Worm (Caenorhabditis elegans): ENCODE measurements around the gene K07F5.22.
"Not testable (repeated sequence)": the region's sequence is repeated elsewhere in the genome, so short reads cannot be mapped to it uniquely, and the experiment has no call there.

Gene K07F5.22

DNA sequence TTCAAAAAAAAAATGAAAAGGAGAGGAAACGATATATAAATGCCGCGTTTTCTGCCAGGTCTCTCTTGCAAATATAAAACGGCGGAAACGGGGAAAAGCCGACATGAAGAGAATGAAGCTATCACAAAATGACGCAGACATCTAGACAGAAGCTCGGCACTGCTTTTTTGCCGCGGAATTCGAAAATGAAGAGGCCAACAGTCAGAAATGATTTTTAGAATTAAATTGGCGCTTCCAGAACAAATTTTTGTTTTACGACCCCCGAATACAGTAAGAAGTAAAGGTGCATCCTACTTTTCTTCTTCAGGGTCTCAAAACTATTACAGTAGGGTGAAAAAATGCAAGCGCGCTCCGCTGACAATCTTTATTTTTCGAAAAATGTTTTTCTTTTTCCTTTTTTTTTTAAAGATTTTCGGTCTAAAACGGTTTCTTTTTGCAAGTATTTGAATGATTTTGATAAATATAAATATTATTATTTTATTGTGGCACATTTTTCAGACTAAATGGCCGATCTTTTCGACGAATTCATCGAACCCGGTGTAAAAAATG, 39.6 kb upstream of the K07F5.22 start, which contains the start of gene mtr-4:
Gene mtr-4 (plus strand): TSS at position 499 of the 549 bp plus-strand sequence.
- TF ChIP-seq mec-3 (tag; optimal IDR thresholded peaks at IDR 0.05; ENCODE audit: borderline replicate concordance) (no peak), unc-42 (tag; optimal IDR thresholded peaks at IDR 0.05) (no peak), ref-2 (tag; optimal IDR thresholded peaks at IDR 0.05) (no peak), Y22D7AL.16 (tag; optimal IDR thresholded peaks at IDR 0.05) (no peak), tbx-7 (tag; optimal IDR thresholded peaks at IDR 0.05) (no peak)

ce11 chrIV:9832586-9832985, 32.3 kb upstream of the K07F5.22 start, which contains the start of gene kin-21:
Gene kin-21, plus strand, starts transcription at chrIV:9832886.
- TF ChIP-seq madf-2 (tag; optimal IDR thresholded peaks at IDR 0.05) (no peak), sdc-2 (tag; optimal IDR thresholded peaks at IDR 0.05) (no peak), ttx-3 (tag; optimal IDR thresholded peaks at IDR 0.05) (no peak), ztf-16 (tag; optimal IDR thresholded peaks at IDR 0.05) (no peak)

- TF ChIP-seq lim-6 (tag; optimal IDR thresholded peaks at IDR 0.05), result no peak
- TF ChIP-seq C38D4.7 (GFP tag; optimal IDR thresholded peaks at IDR 0.05), result no peak
- no peak for TF ChIP-seq eyg-1 (tag; optimal IDR thresholded peaks at IDR 0.05)
Measured at ce11 chrIV:9833337-9833736, 31.5 kb upstream of the K07F5.22 start.

DNA sequence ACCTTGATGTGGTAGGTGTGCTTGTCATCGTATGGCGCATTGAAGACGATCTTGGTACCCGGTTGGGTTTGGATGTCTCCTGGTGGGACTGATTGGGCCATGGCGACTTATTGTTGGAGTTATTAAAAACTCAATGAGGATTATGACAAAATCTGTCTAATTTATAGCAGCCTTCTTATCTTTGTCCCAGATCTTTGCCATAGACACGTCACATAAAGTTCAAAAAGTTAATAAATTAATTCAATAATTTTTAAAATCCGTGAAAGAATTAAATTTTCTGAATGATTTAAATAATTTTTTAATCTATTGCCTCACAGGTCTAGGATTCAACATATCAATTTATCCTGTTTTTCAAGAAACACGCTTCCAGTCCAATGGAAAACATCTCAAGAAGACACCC, 28.6 kb upstream of the K07F5.22 start, which contains the start of gene msp-81:
Gene msp-81 (minus strand): TSS at position 101 of the 400 bp plus-strand sequence.
- no peak for TF ChIP-seq ceh-24 (tag; optimal IDR thresholded peaks at IDR 0.05)
- no peak for TF ChIP-seq ceh-19 (GFP tag; optimal IDR thresholded peaks at IDR 0.05)
- TF ChIP-seq ceh-18 (tag; optimal IDR thresholded peaks at IDR 0.05), result no peak
- no peak for TF ChIP-seq ceh-14 (tag; optimal IDR thresholded peaks at IDR 0.05)
- no peak for TF ChIP-seq odd-2 (tag; optimal IDR thresholded peaks at IDR 0.05)
- TF ChIP-seq ztf-16 (tag; optimal IDR thresholded peaks at IDR 0.05), result no peak
- TF ChIP-seq madf-2 (tag; optimal IDR thresholded peaks at IDR 0.05), result no peak
- TF ChIP-seq ceh-45 (GFP tag; IDR thresholded peaks at IDR 0.05), result no peak
- no peak for TF ChIP-seq tbx-2 (tag; optimal IDR thresholded peaks at IDR 0.05)
- no peak for TF ChIP-seq ama-1 (optimal IDR thresholded peaks at IDR 0.05)
- no peak for TF ChIP-seq ets-4 (tag; optimal IDR thresholded peaks at IDR 0.05)
- no peak for TF ChIP-seq hlh-15 (tag; optimal IDR thresholded peaks at IDR 0.05)
- TF ChIP-seq elt-2 (tag; optimal IDR thresholded peaks at IDR 0.05), result no peak
- no peak for TF ChIP-seq ceh-2 (tag; optimal IDR thresholded peaks at IDR 0.05)
- no peak for TF ChIP-seq pqm-1 (tag; optimal IDR thresholded peaks at IDR 0.05)

ce11 chrIV:9837349-9837748, 27.5 kb upstream of the K07F5.22 start, which contains the start of gene msp-10:
Gene msp-10, plus strand, starts transcription at chrIV:9837649.
- not testable (repeated sequence) for TF ChIP-seq nhr-232 (tag; optimal IDR thresholded peaks at IDR 0.05); ceh-34 (tag; optimal IDR thresholded peaks at IDR 0.05); T23F11.4 (GFP tag; optimal IDR thresholded peaks at IDR 0.05)

DNA sequence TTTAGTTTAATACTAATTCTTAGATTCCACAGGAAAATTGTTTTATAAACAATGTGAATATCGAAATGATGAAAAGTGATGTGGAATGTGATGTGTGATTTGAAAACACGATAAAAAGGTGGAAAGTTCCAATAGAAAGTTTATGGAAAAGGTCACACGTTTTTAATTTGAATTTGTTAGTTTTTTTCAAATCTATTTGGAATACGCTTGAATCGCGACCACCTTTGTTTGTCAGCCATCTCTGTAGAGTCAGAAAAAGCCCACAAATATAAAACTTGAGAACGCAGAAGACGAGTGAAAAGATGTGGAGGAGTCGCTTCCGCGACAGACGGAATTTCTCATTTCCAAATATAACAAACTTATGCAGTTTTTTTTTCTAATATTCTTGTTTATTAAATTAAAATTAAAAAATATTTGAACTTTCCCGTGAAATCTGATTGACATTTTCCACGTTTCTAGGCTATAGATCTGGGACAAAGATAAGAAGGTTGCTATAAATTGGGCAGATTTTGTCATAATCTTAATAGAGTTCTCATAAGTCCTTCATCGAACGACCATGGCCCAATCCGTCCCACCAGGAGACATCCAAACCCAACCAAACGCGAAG, 23.8 kb upstream of the K07F5.22 start, which contains the start of the genes kin-24 and msp-56:
Gene kin-24 (minus strand): TSS at position 101 of the 607 bp plus-strand sequence.
Gene msp-56 (plus strand): TSS at position 557 of the 607 bp plus-strand sequence.
- TF ChIP-seq gmeb-2 (tag; optimal IDR thresholded peaks at IDR 0.05), result no peak
- no peak for TF ChIP-seq ttx-3 (tag; optimal IDR thresholded peaks at IDR 0.05)
- TF ChIP-seq che-1 (tag; optimal IDR thresholded peaks at IDR 0.05), result no peak
- no peak for TF ChIP-seq ceh-9 (tag; optimal IDR thresholded peaks at IDR 0.05)
- TF ChIP-seq ceh-30 (tag; optimal IDR thresholded peaks at IDR 0.05), result no peak
- no peak for TF ChIP-seq hlh-15 (tag; optimal IDR thresholded peaks at IDR 0.05)
- TF ChIP-seq ceh-48 (tag; optimal IDR thresholded peaks at IDR 0.05), result no peak
- no peak for TF ChIP-seq unc-3 (GFP tag; conservative IDR thresholded peaks at IDR 0.05)
- no peak for TF ChIP-seq unc-3 (tag; optimal IDR thresholded peaks at IDR 0.05)
- TF ChIP-seq fkh-10 (GFP tag; optimal IDR thresholded peaks at IDR 0.05), result no peak
- no peak for TF ChIP-seq Y22D7AL.16 (tag; optimal IDR thresholded peaks at IDR 0.05)
- TF ChIP-seq eyg-1 (tag; optimal IDR thresholded peaks at IDR 0.05), result no peak

All from whole organism, late embryonic.